Worm (Caenorhabditis elegans): ENCODE measurements around the gene T28A11.2.

DNA sequence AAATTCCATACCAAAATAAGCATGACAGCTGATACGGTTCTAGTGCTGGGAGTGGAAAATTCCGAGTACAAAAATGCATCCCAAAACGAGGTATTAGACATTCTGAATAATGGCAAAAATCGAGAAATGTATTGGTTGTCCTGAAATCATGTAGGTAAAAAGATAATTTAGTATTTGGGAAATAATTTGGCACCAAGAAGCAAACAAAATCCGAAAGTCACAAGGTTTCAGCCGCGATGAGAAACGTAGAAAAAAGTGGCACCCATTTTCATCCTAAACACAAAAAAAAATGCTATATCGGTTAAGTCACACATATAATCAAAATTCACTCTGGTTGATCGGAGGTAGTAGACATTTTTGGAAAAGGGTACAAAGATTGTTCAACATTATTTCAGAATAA is 17.6 kb downstream of the T28A11.2 start, which contains the start of gene srx-122:
- TF ChIP-seq fkh-10 (GFP tag; optimal IDR thresholded peaks at IDR 0.05) = no peak
- no peak for TF ChIP-seq ceh-31 (tag; optimal IDR thresholded peaks at IDR 0.05)
- TF ChIP-seq tbx-2 (tag; optimal IDR thresholded peaks at IDR 0.05) = no peak
- TF ChIP-seq K02D7.2 (tag; optimal IDR thresholded peaks at IDR 0.05) = no peak
- no peak for TF ChIP-seq lin-11 (tag; optimal IDR thresholded peaks at IDR 0.05)
